Fruit fly (Drosophila melanogaster) whole organism, pupa: Measurements from ENCODE around the gene Dpm3.

Source experiments
- CG15710 ChIP-seq: fragments of 200-800 bp; sonication (Bioruptor generic); optimal IDR thresholded peaks from 2 replicates; lab custom pipeline; 2018; ENCODE audit warnings: missing biosample characterization, mild to moderate bottlenecking, missing genetic modification characterization, moderate library complexity
- CG4496 ChIP-seq: fragments of 200-800 bp; sonication (Bioruptor generic); IDR thresholded peaks from 3 replicates; pipeline ENCODE4 v1.3.6; 2022; ENCODE audit warnings: missing biosample characterization, missing genetic modification characterization
- CG8159 ChIP-seq: fragments of 200-800 bp; sonication (Bioruptor generic); optimal IDR thresholded peaks from 3 replicates; lab custom pipeline; 2018; ENCODE audit warnings: missing biosample characterization, mild to moderate bottlenecking, missing genetic modification characterization, moderate library complexity
- CG8301 ChIP-seq: fragments of 200-800 bp; sonication (Bioruptor generic); optimal IDR thresholded peaks from 2 replicates; lab custom pipeline; 2018; ENCODE audit warnings: missing biosample characterization, mild to moderate bottlenecking, missing genetic modification characterization
- D1 ChIP-seq: fragments of 200-800 bp; sonication (Bioruptor generic); optimal IDR thresholded peaks from 2 replicates; lab custom pipeline; 2018; ENCODE audit warnings: missing biosample characterization, mild to moderate bottlenecking, missing genetic modification characterization, moderate library complexity
- Pif1B ChIP-seq: fragments of 200-800 bp; sonication (Bioruptor generic); optimal IDR thresholded peaks from 3 replicates; lab custom pipeline; 2016; ENCODE audit warnings: missing biosample characterization, missing genetic modification characterization
- fd96Ca ChIP-seq: fragments of 200-800 bp; sonication (Bioruptor generic); IDR thresholded peaks from 3 replicates; pipeline ENCODE4 v1.3.6; 2022; ENCODE audit warnings: missing biosample characterization, missing genetic modification characterization
- rn ChIP-seq: fragments of 200-800 bp; sonication (Bioruptor generic); IDR thresholded peaks from 2 replicates; pipeline ENCODE4 v1.3.6; 2022; ENCODE audit warnings: missing biosample characterization, missing genetic modification characterization

DNA sequence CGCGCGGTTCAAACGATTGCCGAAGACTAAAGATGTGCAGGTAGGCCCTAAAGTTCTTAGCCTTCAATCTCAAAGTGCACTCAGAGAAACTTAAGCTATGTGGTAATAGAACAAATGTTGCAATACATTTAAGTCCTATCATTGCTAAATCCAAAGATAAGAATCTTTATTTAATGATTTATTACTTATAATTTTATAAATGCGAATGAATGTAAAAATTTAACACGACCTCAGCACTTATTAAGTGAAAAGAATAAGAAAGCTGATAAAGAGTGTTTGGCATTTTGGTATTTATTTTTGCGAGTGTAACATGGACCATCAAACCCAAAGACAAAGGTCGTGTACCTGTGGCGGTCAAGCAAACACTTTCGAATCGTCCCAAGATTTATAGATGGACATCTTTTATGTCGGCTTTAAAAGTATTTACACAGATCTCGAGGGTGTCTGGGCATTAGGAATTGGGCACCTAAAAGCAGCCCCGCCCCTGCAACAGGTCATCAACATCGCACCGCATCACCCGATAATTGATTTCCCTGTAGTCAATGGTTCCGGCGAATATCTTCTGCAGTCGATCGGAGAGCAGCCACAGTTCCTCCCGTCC is 2.1 kb upstream of the Dpm3 start, which contains the start of gene yellow-e3:
- TF ChIP-seq rn (no peak), CG8301 (tag; lab: Kevin White, UChicago) (no peak), Pif1B (GFP tag; lab: Kevin White, UChicago) (no peak), fd96Ca (GFP tag; lab: Robert Waterston, UW) (no peak), CG15710 (tag; lab: Kevin White, UChicago) (no peak), D1 (tag; lab: Kevin White, UChicago) (no peak), CG8159 (tag; lab: Kevin White, UChicago) (no peak), CG4496 (GFP tag; lab: Robert Waterston, UW) (no peak)
